Fruit fly (Drosophila melanogaster): ENCODE data around the gene CG31269.

Gene CG31269

DNA sequence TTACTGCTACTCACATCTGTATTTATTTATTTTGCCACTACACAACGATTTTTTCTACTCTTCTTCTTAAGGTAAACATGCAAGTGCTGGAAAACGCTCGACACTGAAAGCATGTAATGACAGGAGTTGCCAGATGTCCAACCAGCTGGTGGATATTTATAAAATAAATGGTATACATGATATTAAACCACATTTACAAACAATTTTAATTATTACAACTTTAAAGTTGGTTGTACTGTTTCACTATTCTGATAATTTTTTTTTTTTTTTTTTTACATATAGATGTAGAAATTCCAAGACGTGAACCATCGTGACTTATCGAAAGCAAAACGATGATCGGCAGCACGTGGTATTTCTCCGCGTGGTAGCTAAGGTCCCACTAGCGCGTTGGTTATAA, 47.1 kb upstream of the CG31269 start, which contains the start of the genes Keap1 and kuk (continued):
- TF ChIP-seq GATAd (GFP tag; optimal IDR thresholded peaks at IDR 0.05) = no peak

DNA sequence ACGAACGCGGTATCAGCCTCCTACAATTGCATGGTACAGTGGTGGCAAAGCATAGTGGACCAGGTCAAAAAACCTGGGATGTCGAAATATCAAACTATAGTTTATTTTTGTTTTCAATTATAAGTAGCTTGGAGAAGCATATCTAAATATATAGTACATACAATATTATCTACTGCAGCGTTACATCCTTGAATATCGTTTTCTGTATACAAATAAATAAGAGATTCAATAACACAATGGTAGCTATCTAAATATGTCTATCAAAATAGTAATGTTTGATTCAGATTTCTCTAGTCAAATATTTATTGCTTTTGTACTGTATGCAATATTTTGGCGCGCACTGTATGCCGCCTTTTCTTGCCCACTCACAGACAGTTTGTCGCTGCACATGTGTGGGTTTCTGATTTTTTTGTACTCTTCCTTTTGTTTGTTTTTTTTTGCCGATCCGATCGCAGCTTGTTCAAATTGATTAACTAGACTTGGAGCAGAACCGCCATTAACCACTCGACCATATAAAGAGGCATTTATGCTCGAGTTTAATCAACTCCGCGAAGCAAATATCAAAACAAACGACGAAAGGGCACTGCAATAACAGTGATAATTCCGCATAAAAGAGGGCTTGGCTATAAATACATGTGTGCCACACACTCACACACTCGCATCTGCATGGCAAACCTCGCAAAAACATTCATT, 46.1 kb upstream of the CG31269 start:
- TF ChIP-seq dsf (GFP tag; optimal IDR thresholded peaks at IDR 0.05; ENCODE audit: borderline replicate concordance) (peak; percentile 59), HLH106 (tag; optimal IDR thresholded peaks at IDR 0.05) (peak; percentile 94), woc (GFP tag; optimal IDR thresholded peaks at IDR 0.05) (peak; percentile 76), rgr (GFP tag; optimal IDR thresholded peaks at IDR 0.05) (peak; percentile 94), sage (GFP tag; optimal IDR thresholded peaks at IDR 0.05) (peak; percentile 92), Myc (optimal IDR thresholded peaks at IDR 0.05) (no peak), ey (GFP tag; optimal IDR thresholded peaks at IDR 0.05) (peak; percentile 88), Mio (GFP tag; optimal IDR thresholded peaks at IDR 0.05) (peak; percentile 46), sv (GFP tag; optimal IDR thresholded peaks at IDR 0.05) (peak; percentile 92), OdsH (GFP tag; optimal IDR thresholded peaks at IDR 0.05) (peak; percentile 92), lola (GFP tag; optimal IDR thresholded peaks at IDR 0.05) (no peak), usp (GFP tag; optimal IDR thresholded peaks at IDR 0.05) (no peak), brk (GFP tag; optimal IDR thresholded peaks at IDR 0.05) (no peak), dmrt93B (GFP tag; optimal IDR thresholded peaks at IDR 0.05) (peak; percentile 90), Abd-B (GFP tag; optimal IDR thresholded peaks at IDR 0.05) (no peak), Sp1 (GFP tag; optimal IDR thresholded peaks at IDR 0.05) (peak; percentile 97), GATAd (GFP tag; optimal IDR thresholded peaks at IDR 0.05) (peak; percentile 30), fru (GFP tag; optimal IDR thresholded peaks at IDR 0.05) (peak; percentile 94), psq (GFP tag; optimal IDR thresholded peaks at IDR 0.05) (peak; percentile 89), h (GFP tag; optimal IDR thresholded peaks at IDR 0.05) (peak; percentile 93), CrebA (GFP tag; optimal IDR thresholded peaks at IDR 0.05; ENCODE audit: borderline replicate concordance) (no peak), Hr78 (GFP tag; optimal IDR thresholded peaks at IDR 0.05) (no peak), Hnf4 (GFP tag; optimal IDR thresholded peaks at IDR 0.05) (peak; percentile 86), dl (GFP tag; optimal IDR thresholded peaks at IDR 0.05; ENCODE audit: insufficient read depth in 1 of 2, partially characterized antibody in 2 of 2) (no peak), CG32264 (GFP tag; optimal IDR thresholded peaks at IDR 0.05) (peak; percentile 79), Rel (GFP tag; optimal IDR thresholded peaks at IDR 0.05) (peak; percentile 83), Rel (tag; optimal IDR thresholded peaks at IDR 0.05) (peak; percentile 54), Dfd (GFP tag; optimal IDR thresholded peaks at IDR 0.05) (no peak), br (GFP tag; optimal IDR thresholded peaks at IDR 0.05) (peak; percentile 93), Dif (GFP tag; optimal IDR thresholded peaks at IDR 0.05; ENCODE audit: partially characterized antibody) (no peak), Vsx2 (GFP tag; optimal IDR thresholded peaks at IDR 0.05; ENCODE audit: partially characterized antibody) (no peak), Hr83 (GFP tag; optimal IDR thresholded peaks at IDR 0.05; ENCODE audit: poor library complexity, severe bottlenecking) (no peak), N (GFP tag; optimal IDR thresholded peaks at IDR 0.05) (no peak), tai (GFP tag; optimal IDR thresholded peaks at IDR 0.05) (no peak), foxo (GFP tag; optimal IDR thresholded peaks at IDR 0.05) (peak; percentile 83 to 94), Jra (GFP tag; optimal IDR thresholded peaks at IDR 0.05) (peak; percentile 74), CG9705 (GFP tag; optimal IDR thresholded peaks at IDR 0.05) (peak; percentile 86)

DNA sequence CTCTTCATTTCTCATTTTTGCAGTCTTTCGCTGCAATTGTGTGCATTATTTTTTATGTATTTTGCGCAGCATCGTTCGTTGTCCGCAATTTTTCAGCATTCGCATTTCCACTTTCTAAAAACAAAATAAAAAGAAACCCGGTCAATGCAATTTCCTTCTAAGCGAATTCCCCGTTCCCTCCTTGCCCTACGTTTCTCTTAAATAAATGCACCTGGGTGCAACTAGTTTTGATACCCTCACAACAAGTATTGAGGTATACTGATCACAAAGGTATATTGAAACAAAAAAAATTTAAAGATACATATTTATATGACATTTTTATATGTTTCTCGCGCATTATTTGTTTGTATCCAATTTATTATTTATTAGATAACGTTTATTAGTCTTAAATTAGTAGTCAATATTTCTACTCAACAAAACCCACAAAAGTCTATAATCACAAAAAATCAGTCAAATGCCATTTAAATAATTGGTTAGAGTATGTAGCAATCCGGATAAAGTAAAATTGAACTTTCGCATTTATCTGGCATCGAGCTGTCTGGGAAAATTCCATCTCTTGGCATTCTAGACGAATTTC, 45.5 kb upstream of the CG31269 start:
- TF ChIP-seq woc (GFP tag; optimal IDR thresholded peaks at IDR 0.05) = no peak
- no peak for TF ChIP-seq sv (GFP tag; optimal IDR thresholded peaks at IDR 0.05)
- no peak for TF ChIP-seq Myc (optimal IDR thresholded peaks at IDR 0.05)
- peak; percentile 4 for TF ChIP-seq Sp1 (GFP tag; optimal IDR thresholded peaks at IDR 0.05)
- TF ChIP-seq Dfd (GFP tag; optimal IDR thresholded peaks at IDR 0.05) = no peak
- TF ChIP-seq N (GFP tag; optimal IDR thresholded peaks at IDR 0.05) = no peak
- no peak for TF ChIP-seq Jra (GFP tag; optimal IDR thresholded peaks at IDR 0.05)
- no peak for TF ChIP-seq ey (GFP tag; optimal IDR thresholded peaks at IDR 0.05)
- no peak for TF ChIP-seq tai (GFP tag; optimal IDR thresholded peaks at IDR 0.05)
- no peak for TF ChIP-seq lola (GFP tag; optimal IDR thresholded peaks at IDR 0.05)
- no peak for TF ChIP-seq br (GFP tag; optimal IDR thresholded peaks at IDR 0.05)
- TF ChIP-seq HLH106 (tag; optimal IDR thresholded peaks at IDR 0.05) = peak; percentile 18
- TF ChIP-seq Abd-B (GFP tag; optimal IDR thresholded peaks at IDR 0.05) = no peak

All from whole organism, wandering third instar larva.